Worm (Caenorhabditis elegans) whole organism, L1 larva: ENCODE results near the gene srw-73.
A peak's percentile ranks its signal among the peaks of the same experiment; 100 is the strongest.

Experiments
- C04F5.9 ChIP-seq: sonication (generic microtip); optimal IDR thresholded peaks from 2 replicates; lab custom pipeline; 2016; ENCODE audit warnings: missing genetic modification characterization, missing compliant biosample characterization
- C16A3.4 ChIP-seq: fragments of 150-350 bp; optimal IDR thresholded peaks from 2 replicates; lab custom pipeline; 2014; ENCODE audit warnings: missing biosample characterization, missing genetic modification characterization
- F16B12.6 ChIP-seq: fragments of 150-350 bp; optimal IDR thresholded peaks from 2 replicates; lab custom pipeline; 2014; ENCODE audit warnings: missing biosample characterization, missing genetic modification characterization
- Y116A8C.19 ChIP-seq: sonication (generic microtip); optimal IDR thresholded peaks from 2 replicates; lab custom pipeline; 2016; ENCODE audit warnings: missing compliant biosample characterization, missing genetic modification characterization, borderline replicate concordance
- aha-1 ChIP-seq: fragments of 150-350 bp; optimal IDR thresholded peaks from 2 replicates; lab custom pipeline; 2014; ENCODE audit warnings: missing biosample characterization, missing genetic modification characterization
- alr-1 ChIP-seq: fragments of 200-800 bp; sonication (Bioruptor generic); optimal IDR thresholded peaks from 2 replicates; lab custom pipeline; 2018; ENCODE audit warnings: borderline replicate concordance, mild to moderate bottlenecking, missing genetic modification characterization, missing compliant biosample characterization
- blmp-1 ChIP-seq: fragments of 150-350 bp; optimal IDR thresholded peaks from 2 replicates; lab custom pipeline; 2014; ENCODE audit warnings: missing biosample characterization, missing genetic modification characterization
- ceh-63 ChIP-seq: fragments of 200-800 bp; sonication (Bioruptor generic); optimal IDR thresholded peaks from 2 replicates; lab custom pipeline; 2018; ENCODE audit warnings: mild to moderate bottlenecking, missing genetic modification characterization, missing compliant biosample characterization
- ceh-8 ChIP-seq: fragments of 200-800 bp; sonication (Bioruptor generic); optimal IDR thresholded peaks from 2 replicates; lab custom pipeline; 2018; ENCODE audit warnings: mild to moderate bottlenecking, missing genetic modification characterization, moderate library complexity, missing compliant biosample characterization
- ceh-88 ChIP-seq: fragments of 200-800 bp; sonication (Bioruptor generic); IDR thresholded peaks from 2 replicates; pipeline ENCODE4 v1.3.6; 2022; ENCODE audit warnings: missing genetic modification characterization, missing compliant biosample characterization
- ceh-90 ChIP-seq: sonication (generic microtip); optimal IDR thresholded peaks from 2 replicates; lab custom pipeline; 2016; ENCODE audit warnings: missing genetic modification characterization, missing compliant biosample characterization
- ces-1 ChIP-seq: fragments of 150-350 bp; optimal IDR thresholded peaks from 2 replicates; lab custom pipeline; 2014; ENCODE audit warnings: missing biosample characterization, missing genetic modification reagents, missing genetic modification characterization
- dpl-1 ChIP-seq, 3 experiments: fragments of 150-350 bp in 2 of 3; sonication (generic microtip) in 1 of 3; optimal IDR thresholded peaks; 2 replicates each; lab custom pipeline; 2014 to 2017; ENCODE audit warnings: missing biosample characterization in 3 of 3, missing genetic modification characterization in 3 of 3, missing genetic modification reagents in 3 of 3
- dsc-1 ChIP-seq: sonication (generic microtip); optimal IDR thresholded peaks from 2 replicates; lab custom pipeline; 2016; ENCODE audit warnings: mild to moderate bottlenecking, missing genetic modification characterization, missing compliant biosample characterization
- efl-1 ChIP-seq, 4 experiments: fragments of 150-350 bp; optimal IDR thresholded peaks in 3 of 4; peaks in 1 of 4; 1 replicate in 1 of 4; 2 replicates in 3 of 4; lab custom pipeline; 2014; ENCODE audit warnings: missing biosample characterization in 2 of 4, missing genetic modification characterization in 2 of 4, missing genetic modification reagents in 2 of 4
- egl-27 ChIP-seq, 2 experiments: fragments of 150-350 bp in 1 of 2; sonication (generic microtip); optimal IDR thresholded peaks; 3 replicates each; lab custom pipeline; 2017 to 2018; ENCODE audit warnings: missing biosample characterization in 2 of 2, missing genetic modification characterization in 2 of 2, missing genetic modification reagents in 2 of 2
- elt-3 ChIP-seq, 6 experiments: fragments of 150-350 bp in 1 of 6; sonication (generic microtip); optimal IDR thresholded peaks; 2 replicates each; lab custom pipeline; 2017 to 2018; ENCODE audit warnings: missing biosample characterization in 6 of 6, missing genetic modification characterization in 6 of 6, inconsistent platforms in 1 of 6
- ets-5 ChIP-seq: fragments of 200-800 bp; sonication (Bioruptor generic); IDR thresholded peaks from 2 replicates; pipeline ENCODE4 v1.3.6; 2022; ENCODE audit warnings: missing genetic modification characterization, missing compliant biosample characterization
- fos-1 ChIP-seq: fragments of 150-350 bp; optimal IDR thresholded peaks from 2 replicates; lab custom pipeline; 2014; ENCODE audit warnings: missing biosample characterization, missing genetic modification characterization
- grh-1 ChIP-seq: fragments of 200-800 bp; sonication (Bioruptor generic); IDR thresholded peaks from 2 replicates; pipeline ENCODE4 v1.3.6; 2022; ENCODE audit warnings: missing genetic modification reagents, missing genetic modification characterization, missing compliant biosample characterization
- hlh-17 ChIP-seq: fragments of 200-800 bp; sonication (Bioruptor generic); optimal IDR thresholded peaks from 2 replicates; lab custom pipeline; 2018; ENCODE audit warnings: missing genetic modification characterization, mild to moderate bottlenecking, missing compliant biosample characterization, moderate library complexity, borderline replicate concordance
- jun-1 ChIP-seq: fragments of 150-350 bp; optimal IDR thresholded peaks from 2 replicates; lab custom pipeline; 2014; ENCODE audit warnings: missing biosample characterization, missing genetic modification reagents, missing genetic modification characterization
- lin-13 ChIP-seq: fragments of 150-350 bp; optimal IDR thresholded peaks from 2 replicates; lab custom pipeline; 2014; ENCODE audit warnings: missing biosample characterization, missing genetic modification reagents, missing genetic modification characterization
- lin-35 ChIP-seq, 2 experiments: fragments of 150-350 bp; optimal IDR thresholded peaks; 2 replicates each; lab custom pipeline; 2014; ENCODE audit warnings: missing biosample characterization in 2 of 2, missing genetic modification characterization in 2 of 2, missing genetic modification reagents in 2 of 2
- lin-39 ChIP-seq: fragments of 150-350 bp; optimal IDR thresholded peaks from 2 replicates; lab custom pipeline; 2014; ENCODE audit warnings: missing biosample characterization, missing genetic modification reagents, missing genetic modification characterization
- lir-3 ChIP-seq: sonication (generic microtip); optimal IDR thresholded peaks from 2 replicates; lab custom pipeline; 2016; ENCODE audit warnings: mild to moderate bottlenecking, missing genetic modification characterization, moderate library complexity, missing compliant biosample characterization; ENCODE audit not compliant: poor library complexity
- mef-2 ChIP-seq: fragments of 150-350 bp; optimal IDR thresholded peaks from 2 replicates; lab custom pipeline; 2014; ENCODE audit warnings: missing biosample characterization, missing genetic modification characterization
- nhr-12 ChIP-seq: sonication (generic microtip); optimal IDR thresholded peaks from 2 replicates; lab custom pipeline; 2017; ENCODE audit warnings: missing biosample characterization, missing genetic modification characterization
- nhr-19 ChIP-seq: fragments of 200-800 bp; sonication (Bioruptor generic); conservative IDR thresholded peaks from 2 replicates; pipeline ENCODE4 v1.3.6; 2022; ENCODE audit warnings: missing genetic modification characterization, missing compliant biosample characterization
- nhr-20 ChIP-seq: sonication (generic microtip); optimal IDR thresholded peaks from 2 replicates; lab custom pipeline; 2016; ENCODE audit warnings: mild to moderate bottlenecking, missing genetic modification characterization, missing compliant biosample characterization
- nhr-237 ChIP-seq: fragments of 150-350 bp; optimal IDR thresholded peaks from 2 replicates; lab custom pipeline; 2014; ENCODE audit warnings: missing biosample characterization, missing genetic modification characterization
- nhr-28 ChIP-seq: fragments of 150-350 bp; optimal IDR thresholded peaks from 2 replicates; lab custom pipeline; 2014; ENCODE audit warnings: missing biosample characterization, missing genetic modification characterization
- nhr-47 ChIP-seq: sonication (generic microtip); optimal IDR thresholded peaks from 2 replicates; lab custom pipeline; 2016; ENCODE audit warnings: mild to moderate bottlenecking, missing genetic modification characterization, moderate library complexity, missing compliant biosample characterization
- nhr-71 ChIP-seq: sonication (generic microtip); optimal IDR thresholded peaks from 2 replicates; lab custom pipeline; 2016; ENCODE audit warnings: mild to moderate bottlenecking, missing genetic modification characterization, moderate library complexity, missing compliant biosample characterization
- nhr-77 ChIP-seq: fragments of 150-350 bp; optimal IDR thresholded peaks from 2 replicates; lab custom pipeline; 2014; ENCODE audit warnings: missing biosample characterization, missing genetic modification characterization
- pqm-1 ChIP-seq: sonication (generic microtip); optimal IDR thresholded peaks from 3 replicates; lab custom pipeline; 2017; ENCODE audit warnings: missing biosample characterization, missing genetic modification characterization
- skn-1 ChIP-seq: fragments of 150-350 bp; optimal IDR thresholded peaks from 2 replicates; lab custom pipeline; 2014; ENCODE audit warnings: missing biosample characterization, missing genetic modification characterization
- snpc-4 ChIP-seq: fragments of 150-350 bp; optimal IDR thresholded peaks from 2 replicates; lab custom pipeline; 2014; ENCODE audit warnings: missing biosample characterization, missing genetic modification characterization
- sptf-1 ChIP-seq: fragments of 150-350 bp; optimal IDR thresholded peaks from 2 replicates; lab custom pipeline; 2014; ENCODE audit warnings: missing biosample characterization, missing genetic modification characterization
- swsn-7 ChIP-seq: sonication (generic microtip); optimal IDR thresholded peaks from 2 replicates; lab custom pipeline; 2016; ENCODE audit warnings: missing genetic modification characterization, missing compliant biosample characterization
- tlp-1 ChIP-seq: fragments of 150-350 bp; optimal IDR thresholded peaks from 2 replicates; lab custom pipeline; 2014; ENCODE audit warnings: missing biosample characterization, missing genetic modification characterization
- unc-130 ChIP-seq: fragments of 150-350 bp; optimal IDR thresholded peaks from 2 replicates; lab custom pipeline; 2017; ENCODE audit warnings: missing biosample characterization, missing genetic modification characterization, inconsistent platforms
- unc-30 ChIP-seq: sonication (generic microtip); optimal IDR thresholded peaks from 2 replicates; lab custom pipeline; 2017; ENCODE audit warnings: missing biosample characterization, missing genetic modification characterization
- unc-62 ChIP-seq: fragments of 150-350 bp; optimal IDR thresholded peaks from 2 replicates; lab custom pipeline; 2014; ENCODE audit warnings: missing biosample characterization, missing genetic modification reagents, missing genetic modification characterization
- unc-86 ChIP-seq: sonication (generic microtip); optimal IDR thresholded peaks from 2 replicates; lab custom pipeline; 2016; ENCODE audit warnings: missing genetic modification characterization, missing compliant biosample characterization
- vab-15 ChIP-seq: sonication (generic microtip); optimal IDR thresholded peaks from 2 replicates; lab custom pipeline; 2017; ENCODE audit warnings: missing genotype, mild to moderate bottlenecking, missing genetic modification characterization, missing compliant biosample characterization
- zag-1 ChIP-seq: fragments of 150-350 bp; optimal IDR thresholded peaks from 2 replicates; lab custom pipeline; 2014; ENCODE audit warnings: missing biosample characterization, missing genetic modification characterization
- zip-4 ChIP-seq: fragments of 200-800 bp; sonication (Bioruptor generic); optimal IDR thresholded peaks from 2 replicates; lab custom pipeline; 2018; ENCODE audit warnings: mild to moderate bottlenecking, missing genetic modification characterization, moderate library complexity, missing compliant biosample characterization
- ztf-11 ChIP-seq, 2 experiments: sonication (generic microtip); optimal IDR thresholded peaks; 2 replicates each; lab custom pipeline; 2016 to 2017; ENCODE audit warnings: missing genetic modification characterization in 2 of 2, missing biosample characterization in 1 of 2, missing compliant biosample characterization in 1 of 2
- ztf-4 ChIP-seq: fragments of 150-350 bp; optimal IDR thresholded peaks from 2 replicates; lab custom pipeline; 2014; ENCODE audit warnings: missing biosample characterization, missing genetic modification characterization

Gene srw-73

DNA sequence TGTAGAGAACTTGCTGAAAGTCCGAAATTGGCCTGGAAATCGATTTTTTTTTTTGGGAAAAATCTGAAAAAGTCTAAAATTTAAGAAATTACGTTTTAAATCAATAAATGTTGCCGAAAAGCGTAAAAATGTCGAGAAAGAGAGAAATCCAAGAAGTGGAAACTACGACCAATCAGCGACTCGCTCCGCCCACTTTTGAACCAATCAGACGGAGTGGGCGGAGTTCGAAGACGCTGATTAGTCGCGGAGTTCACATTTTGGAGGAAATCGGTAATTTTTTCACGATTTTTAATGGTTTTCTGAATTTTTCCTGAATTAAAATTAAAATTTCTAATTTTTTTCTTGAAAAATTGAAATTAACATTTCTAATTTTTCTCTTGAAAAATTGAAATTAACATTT, 48.7 kb downstream of the srw-73 start:
- TF ChIP-seq pqm-1 (tag; lab: Kevin White, UChicago), result no peak
- no peak for TF ChIP-seq aha-1 (tag; lab: Kevin White, UChicago)
- no peak for TF ChIP-seq skn-1
- TF ChIP-seq dpl-1 (GFP tag; optimal IDR thresholded peaks at IDR 0.05; lab: Kevin White, UChicago), result no peak
- no peak for TF ChIP-seq ztf-4 (tag; lab: Kevin White, UChicago)

DNA sequence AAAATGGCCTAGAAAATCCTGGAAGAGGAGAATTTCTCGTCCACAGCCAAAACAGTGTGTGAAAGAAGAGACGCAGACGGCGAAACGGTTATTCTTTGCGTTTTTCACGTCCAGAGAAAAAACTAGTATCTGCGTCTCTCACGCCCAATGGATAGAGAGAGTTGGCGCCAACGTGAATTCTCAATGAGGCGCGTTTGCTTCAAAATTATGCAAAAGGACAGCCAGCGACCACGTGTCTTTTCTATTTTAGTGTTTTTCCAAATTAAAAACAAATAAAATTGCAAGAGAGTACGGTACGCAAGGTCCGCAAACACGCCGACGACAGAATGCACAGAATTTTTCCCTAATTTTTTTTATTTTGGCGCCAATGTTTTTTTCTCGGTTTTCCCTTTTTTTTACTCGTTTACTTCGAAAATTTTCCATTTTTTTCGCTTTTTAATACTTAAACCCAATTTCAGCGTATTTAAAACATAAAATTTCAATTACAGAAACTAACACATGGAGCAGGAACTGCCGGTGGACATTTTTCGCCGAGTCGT, 50.4 kb downstream of the srw-73 start, which contains the start of gene Y32B12B.2:
Gene Y32B12B.2 (plus strand): TSS at position 489 of the 539 bp plus-strand sequence.
- TF ChIP-seq ceh-90 (peak; percentile 66), unc-30 (tag; lab: Kevin White, UChicago) (no peak), lin-13 (GFP tag; lab: Kevin White, UChicago) (peak; percentile 3), nhr-28 (tag; lab: Kevin White, UChicago) (no peak), blmp-1 (no peak), ces-1 (GFP tag; lab: Kevin White, UChicago) (no peak), nhr-12 (tag; lab: Kevin White, UChicago) (no peak), egl-27 (tag; optimal IDR thresholded peaks at IDR 0.05; lab: Kevin White, UChicago) (no peak), ztf-11 (tag; optimal IDR thresholded peaks at IDR 0.05; lab: Kevin White, UChicago) (peak in 1 of 2 experiments; percentile 31), efl-1 (optimal IDR thresholded peaks at IDR 0.05; lab: Kevin White, UChicago) (peak; percentile 78 to 85), efl-1 (GFP tag; optimal IDR thresholded peaks at IDR 0.05 in 1 of 2; lab: Kevin White, UChicago) (peak; percentile 85 to 98), aha-1 (tag; lab: Kevin White, UChicago) (no peak), nhr-237 (no peak), jun-1 (tag; lab: Kevin White, UChicago) (no peak), alr-1 (tag; lab: Kevin White, UChicago) (no peak), unc-130 (tag; lab: Kevin White, UChicago) (peak; percentile 8), unc-86 (tag; lab: Kevin White, UChicago) (peak; percentile 74), ceh-88 (GFP tag; lab: Robert Waterston, UW) (no peak), ceh-8 (GFP tag; lab: Kevin White, UChicago) (no peak), swsn-7 (tag; lab: Kevin White, UChicago) (peak; percentile 51), grh-1 (GFP tag; lab: Robert Waterston, UW) (0 out of 2 replicates have a peak, but pooled peaks have one; percentile 49), hlh-17 (GFP tag; lab: Kevin White, UChicago) (no peak), nhr-20 (tag; lab: Kevin White, UChicago) (peak; percentile 64), elt-3 (tag; optimal IDR thresholded peaks at IDR 0.05; lab: Kevin White, UChicago) (peak in 1 of 6 experiments; percentile 4), lir-3 (tag; lab: Kevin White, UChicago) (no peak), tlp-1 (tag; lab: Kevin White, UChicago) (no peak), F16B12.6 (peak; percentile 88), ets-5 (GFP tag; lab: Robert Waterston, UW) (no peak), lin-39 (tag; lab: Kevin White, UChicago) (peak; percentile 38), mef-2 (tag; lab: Kevin White, UChicago) (no peak), dpl-1 (GFP tag; optimal IDR thresholded peaks at IDR 0.05; lab: Kevin White, UChicago) (peak; percentile 77 to 87 (median 84)), Y116A8C.19 (tag; lab: Kevin White, UChicago) (no peak), sptf-1 (tag; lab: Kevin White, UChicago) (no peak), zip-4 (peak; percentile 7), snpc-4 (tag; lab: Kevin White, UChicago) (peak; percentile 63), nhr-19 (GFP tag; lab: Robert Waterston, UW) (no peak; the same call in none of the 2 replicates), pqm-1 (tag; lab: Kevin White, UChicago) (no peak), dsc-1 (tag; lab: Kevin White, UChicago) (peak; percentile 58), ceh-63 (GFP tag; lab: Kevin White, UChicago) (no peak), lin-35 (GFP tag; optimal IDR thresholded peaks at IDR 0.05; lab: Kevin White, UChicago) (peak; percentile 73 to 89), zag-1 (tag; lab: Kevin White, UChicago) (no peak), unc-62 (GFP tag; lab: Kevin White, UChicago) (no peak), vab-15 (tag; lab: Kevin White, UChicago) (no peak), nhr-47 (tag; lab: Kevin White, UChicago) (peak; percentile 85), nhr-71 (tag; lab: Kevin White, UChicago) (peak; percentile 77), nhr-77 (tag; lab: Kevin White, UChicago) (no peak), C16A3.4 (tag; lab: Kevin White, UChicago) (peak; percentile 46), fos-1 (tag; lab: Kevin White, UChicago) (no peak), C04F5.9 (tag; lab: Kevin White, UChicago) (no peak)
